Worm (Caenorhabditis elegans) whole organism, L4/young adult: ENCODE results near the gene ubq-1.

Experiments used
- W03F9.2 ChIP-seq: fragments of 150-350 bp; optimal IDR thresholded peaks from 2 replicates; lab custom pipeline; 2014; ENCODE audit warnings: missing biosample characterization, missing genetic modification characterization
- him-1 ChIP-seq: sonication (generic microtip); optimal IDR thresholded peaks from 2 replicates; lab custom pipeline; 2016; ENCODE audit warnings: missing genotype, missing genetic modification reagents, missing genetic modification characterization, missing compliant biosample characterization

ce11 chrIII:5959049-5959448, 19.0 kb downstream of the ubq-1 start:
- TF ChIP-seq him-1 (no peak), W03F9.2 (tag; lab: Kevin White, UChicago) (no peak)
